Fruit fly (Drosophila melanogaster) whole organism, pupa: ENCODE results near the gene CG17472.

Source experiments
- CG10348 ChIP-seq: fragments of 200-800 bp; sonication (Bioruptor generic); IDR thresholded peaks from 2 replicates; pipeline ENCODE4 v1.3.6; 2022; ENCODE audit warnings: missing biosample characterization, missing genetic modification characterization
- CG12605 ChIP-seq: fragments of 200-800 bp; sonication (Bioruptor generic); IDR thresholded peaks from 2 replicates; pipeline ENCODE4 v1.3.6; 2022; ENCODE audit warnings: missing biosample characterization, missing genetic modification characterization
- CG13204 ChIP-seq: fragments of 200-800 bp; sonication (Bioruptor generic); optimal IDR thresholded peaks from 2 replicates; lab custom pipeline; 2018; ENCODE audit warnings: missing biosample characterization, mild to moderate bottlenecking, missing genetic modification characterization, moderate library complexity
- CG14655 ChIP-seq: fragments of 200-800 bp; sonication (Bioruptor generic); optimal IDR thresholded peaks from 3 replicates; lab custom pipeline; 2017; ENCODE audit warnings: mild to moderate bottlenecking, missing biosample characterization, missing genetic modification reagents, missing genetic modification characterization
- CG15710 ChIP-seq: fragments of 200-800 bp; sonication (Bioruptor generic); optimal IDR thresholded peaks from 2 replicates; lab custom pipeline; 2018; ENCODE audit warnings: missing biosample characterization, mild to moderate bottlenecking, missing genetic modification characterization, moderate library complexity
- CG17806 ChIP-seq: fragments of 200-800 bp; sonication (Bioruptor generic); optimal IDR thresholded peaks from 2 replicates; lab custom pipeline; 2018; ENCODE audit warnings: missing biosample characterization, mild to moderate bottlenecking, missing genetic modification characterization, moderate library complexity
- CG32121 ChIP-seq: fragments of 200-800 bp; sonication (Bioruptor generic); IDR thresholded peaks from 2 replicates; pipeline ENCODE4 v1.3.6; 2022; ENCODE audit warnings: missing biosample characterization, missing genetic modification characterization
- CG34367 ChIP-seq: fragments of 200-800 bp; sonication (Bioruptor generic); optimal IDR thresholded peaks from 2 replicates; lab custom pipeline; 2018; ENCODE audit warnings: missing biosample characterization, mild to moderate bottlenecking, missing genetic modification characterization
- CG4496 ChIP-seq: fragments of 200-800 bp; sonication (Bioruptor generic); IDR thresholded peaks from 3 replicates; pipeline ENCODE4 v1.3.6; 2022; ENCODE audit warnings: missing biosample characterization, missing genetic modification characterization
- CG8159 ChIP-seq: fragments of 200-800 bp; sonication (Bioruptor generic); optimal IDR thresholded peaks from 3 replicates; lab custom pipeline; 2018; ENCODE audit warnings: missing biosample characterization, mild to moderate bottlenecking, missing genetic modification characterization, moderate library complexity
- CG8301 ChIP-seq: fragments of 200-800 bp; sonication (Bioruptor generic); optimal IDR thresholded peaks from 2 replicates; lab custom pipeline; 2018; ENCODE audit warnings: missing biosample characterization, mild to moderate bottlenecking, missing genetic modification characterization
- CG9948 ChIP-seq: fragments of 200-800 bp; sonication (Bioruptor generic); optimal IDR thresholded peaks from 2 replicates; lab custom pipeline; 2018; ENCODE audit warnings: missing biosample characterization, mild to moderate bottlenecking, missing genetic modification characterization, moderate library complexity
- D1 ChIP-seq: fragments of 200-800 bp; sonication (Bioruptor generic); optimal IDR thresholded peaks from 2 replicates; lab custom pipeline; 2018; ENCODE audit warnings: missing biosample characterization, mild to moderate bottlenecking, missing genetic modification characterization, moderate library complexity
- EcR ChIP-seq: fragments of 200-800 bp; sonication (Bioruptor generic); optimal IDR thresholded peaks from 3 replicates; lab custom pipeline; 2019; ENCODE audit warnings: missing biosample characterization, missing genetic modification characterization, mild to moderate bottlenecking, moderate library complexity, missing genetic modification reagents
- Ets98B ChIP-seq: fragments of 200-800 bp; sonication (Bioruptor generic); IDR thresholded peaks from 2 replicates; pipeline ENCODE4 v1.3.6; 2022; ENCODE audit warnings: missing biosample characterization, missing genetic modification characterization
- Pif1A ChIP-seq: fragments of 200-800 bp; sonication (Bioruptor generic); optimal IDR thresholded peaks from 3 replicates; lab custom pipeline; 2016; ENCODE audit warnings: missing biosample characterization, missing genetic modification characterization
- Pif1B ChIP-seq: fragments of 200-800 bp; sonication (Bioruptor generic); optimal IDR thresholded peaks from 3 replicates; lab custom pipeline; 2016; ENCODE audit warnings: missing biosample characterization, missing genetic modification characterization
- Snoo ChIP-seq: fragments of 200-800 bp; sonication (Bioruptor generic); optimal IDR thresholded peaks from 3 replicates; lab custom pipeline; 2017; ENCODE audit warnings: missing biosample characterization, mild to moderate bottlenecking, missing genetic modification characterization, inconsistent platforms
- fd96Ca ChIP-seq: fragments of 200-800 bp; sonication (Bioruptor generic); IDR thresholded peaks from 3 replicates; pipeline ENCODE4 v1.3.6; 2022; ENCODE audit warnings: missing biosample characterization, missing genetic modification characterization
- gl ChIP-seq: fragments of 200-800 bp; sonication (Bioruptor generic); optimal IDR thresholded peaks from 2 replicates; lab custom pipeline; 2018; ENCODE audit warnings: missing biosample characterization, mild to moderate bottlenecking, missing genetic modification characterization
- rn ChIP-seq: fragments of 200-800 bp; sonication (Bioruptor generic); IDR thresholded peaks from 2 replicates; pipeline ENCODE4 v1.3.6; 2022; ENCODE audit warnings: missing biosample characterization, missing genetic modification characterization

Gene CG17472

dm6 chr2L:20681648-20682098 lies 47.4 kb downstream of the CG17472 start, which contains the start of gene Cen:
Gene Cen (minus strand): TSS chr2L:20681846.
- TF ChIP-seq Pif1B (GFP tag; lab: Kevin White, UChicago): peak; percentile 73
- no peak for TF ChIP-seq CG13204
- no peak for TF ChIP-seq CG8159 (tag; lab: Kevin White, UChicago)
- TF ChIP-seq CG12605 (GFP tag; lab: Robert Waterston, UW): peak; percentile 52; the same call in 1 of the 2 replicates
- TF ChIP-seq CG4496: 0 out of 3 replicates have a peak, but pooled peaks have one; percentile 62
- TF ChIP-seq gl (tag; lab: Kevin White, UChicago): no peak
- 0 out of 2 replicates have a peak, but pooled peaks have one; percentile 12 for TF ChIP-seq CG32121 (GFP tag; lab: Robert Waterston, UW)
- 0 out of 2 replicates have a peak, but pooled peaks have one; percentile 13 for TF ChIP-seq Ets98B (GFP tag; lab: Robert Waterston, UW)
- no peak for TF ChIP-seq Snoo (tag; lab: Kevin White, UChicago)
- no peak for TF ChIP-seq D1
- no peak for TF ChIP-seq fd96Ca (GFP tag; lab: Robert Waterston, UW)
- peak; percentile 22 for TF ChIP-seq CG8301 (tag; lab: Kevin White, UChicago)
- no peak for TF ChIP-seq Pif1A (GFP tag; lab: Kevin White, UChicago)
- no peak for TF ChIP-seq CG17806 (tag; lab: Kevin White, UChicago)
- no peak for TF ChIP-seq CG10348 (GFP tag; lab: Robert Waterston, UW)
- no peak for TF ChIP-seq EcR
- peak; percentile 63 for TF ChIP-seq CG15710 (tag; lab: Kevin White, UChicago)
- peak; percentile 35 for TF ChIP-seq CG34367 (tag; lab: Kevin White, UChicago)
- TF ChIP-seq rn (GFP tag; lab: Robert Waterston, UW): no peak
- no peak for TF ChIP-seq CG14655
- TF ChIP-seq, all 21 proteins: peak for 8

dm6 chr2L:20682136-20682733 lies 47.9 kb downstream of the CG17472 start, which contains the start of gene CG2617:
Gene CG2617 (plus strand): TSS chr2L:20682368.
- no peak for TF ChIP-seq CG8301 (tag; lab: Kevin White, UChicago)
- no peak for TF ChIP-seq Snoo (tag; lab: Kevin White, UChicago)
- no peak for TF ChIP-seq EcR
- no peak for TF ChIP-seq Ets98B (GFP tag; lab: Robert Waterston, UW)
- no peak for TF ChIP-seq CG4496
- TF ChIP-seq CG13204: no peak
- no peak for TF ChIP-seq gl (tag; lab: Kevin White, UChicago)
- no peak for TF ChIP-seq CG34367 (tag; lab: Kevin White, UChicago)
- TF ChIP-seq CG9948 (tag; lab: Kevin White, UChicago): no peak
- no peak for TF ChIP-seq CG15710 (tag; lab: Kevin White, UChicago)
- no peak for TF ChIP-seq Pif1A (GFP tag; lab: Kevin White, UChicago)
- no peak for TF ChIP-seq D1
- TF ChIP-seq CG17806 (tag; lab: Kevin White, UChicago): no peak
- no peak for TF ChIP-seq fd96Ca (GFP tag; lab: Robert Waterston, UW)
- TF ChIP-seq rn (GFP tag; lab: Robert Waterston, UW): no peak
- no peak for TF ChIP-seq CG10348 (GFP tag; lab: Robert Waterston, UW)
